Worm (Caenorhabditis elegans) whole organism, L4 larva: ENCODE measurements around the gene mogs-1.

ENCODE experiments used
- F49E8.2 ChIP-seq: sonication (generic microtip); optimal IDR thresholded peaks from 2 replicates; lab custom pipeline; 2016; ENCODE audit warnings: missing compliant biosample characterization, mild to moderate bottlenecking, missing genetic modification characterization, borderline replicate concordance
- dpl-1 ChIP-seq: fragments of 150-350 bp; optimal IDR thresholded peaks from 2 replicates; lab custom pipeline; 2014; ENCODE audit warnings: missing biosample characterization, missing genetic modification reagents, missing genetic modification characterization
- lsy-2 ChIP-seq, 2 experiments: fragments of 150-350 bp in 1 of 2; sonication (generic microtip) in 1 of 2; optimal IDR thresholded peaks; 2 replicates each; lab custom pipeline; 2014 to 2017; ENCODE audit warnings: missing biosample characterization in 2 of 2, missing genetic modification characterization in 2 of 2
- saeg-2 ChIP-seq: fragments of 200-800 bp; sonication (Bioruptor generic); IDR thresholded peaks from 2 replicates; pipeline ENCODE4 v1.3.6; 2022; ENCODE audit warnings: missing genetic modification reagents, missing genetic modification characterization, missing compliant biosample characterization
- skn-1 ChIP-seq: fragments of 150-350 bp; optimal IDR thresholded peaks from 2 replicates; lab custom pipeline; 2014; ENCODE audit warnings: missing biosample characterization, missing genetic modification characterization

DNA sequence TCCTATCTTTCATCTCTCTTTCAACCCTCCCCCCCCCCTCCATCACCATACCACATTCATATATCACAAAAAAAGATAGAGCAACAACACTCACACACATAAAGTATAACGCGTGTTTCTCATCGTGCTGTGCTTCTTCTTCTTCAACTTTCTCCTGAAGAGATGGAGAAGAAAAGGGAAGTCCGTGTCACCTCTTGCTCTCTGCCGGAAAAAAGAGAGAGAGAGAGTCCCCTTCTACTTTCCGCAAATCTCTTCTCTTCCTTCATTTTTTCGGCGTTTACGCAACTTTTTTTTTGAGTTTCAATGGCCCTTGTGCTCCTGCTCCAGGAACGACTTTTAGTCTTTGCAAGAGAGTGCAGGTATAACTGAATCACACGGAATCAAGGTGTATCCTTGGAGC lies 42.0 kb downstream of the mogs-1 start:
- no peak for TF ChIP-seq skn-1 (tag; lab: Kevin White, UChicago)
- TF ChIP-seq dpl-1 (GFP tag; lab: Kevin White, UChicago) = no peak
- TF ChIP-seq lsy-2 (tag; optimal IDR thresholded peaks at IDR 0.05; lab: Kevin White, UChicago) = peak in 1 of 2 experiments; percentile 13
- TF ChIP-seq F49E8.2 = no peak
- TF ChIP-seq saeg-2 (GFP tag; lab: Robert Waterston, UW) = no peak
